Worm (Caenorhabditis elegans) whole organism, L2 larva: ENCODE data around the gene rpl-9.

Experiments used
- C34F6.9 ChIP-seq: fragments of 150-350 bp; optimal IDR thresholded peaks from 2 replicates; lab custom pipeline; 2014; ENCODE audit warnings: missing biosample characterization, missing genetic modification characterization
- F13H6.1 ChIP-seq: sonication (generic microtip); optimal IDR thresholded peaks from 2 replicates; lab custom pipeline; 2016; ENCODE audit warnings: missing genetic modification characterization, missing compliant biosample characterization
- R02D3.7 ChIP-seq: fragments of 150-350 bp; optimal IDR thresholded peaks from 2 replicates; lab custom pipeline; 2014; ENCODE audit warnings: missing biosample characterization, missing genetic modification characterization
- Y55F3AM.14 ChIP-seq: fragments of 200-800 bp; sonication (Bioruptor generic); optimal IDR thresholded peaks from 2 replicates; lab custom pipeline; 2018; ENCODE audit warnings: mild to moderate bottlenecking, missing genetic modification characterization, missing compliant biosample characterization
- ZK546.5 ChIP-seq: sonication (generic microtip); optimal IDR thresholded peaks from 2 replicates; lab custom pipeline; 2017; ENCODE audit warnings: missing biosample characterization, missing genetic modification characterization
- alr-1 ChIP-seq: fragments of 150-350 bp; optimal IDR thresholded peaks from 2 replicates; lab custom pipeline; 2014; ENCODE audit warnings: missing biosample characterization, missing genetic modification characterization
- aly-2 ChIP-seq: fragments of 150-350 bp; optimal IDR thresholded peaks from 2 replicates; lab custom pipeline; 2014; ENCODE audit warnings: missing biosample characterization, missing genetic modification characterization
- ama-1 ChIP-seq: fragments of 150-350 bp; optimal IDR thresholded peaks from 2 replicates; lab custom pipeline; 2018; ENCODE audit warnings: inconsistent platforms
- blmp-1 ChIP-seq: sonication (generic microtip); optimal IDR thresholded peaks from 2 replicates; lab custom pipeline; 2017; ENCODE audit warnings: missing genetic modification characterization, mild to moderate bottlenecking, missing compliant biosample characterization, antibody characterized with exemption, moderate library complexity; ENCODE audit not compliant: insufficient read depth
- ceh-16 ChIP-seq: fragments of 150-350 bp; optimal IDR thresholded peaks from 2 replicates; lab custom pipeline; 2014; ENCODE audit warnings: missing biosample characterization, missing genetic modification characterization
- ceh-82 ChIP-seq: fragments of 150-350 bp; optimal IDR thresholded peaks from 2 replicates; lab custom pipeline; 2014; ENCODE audit warnings: missing biosample characterization, missing genetic modification characterization
- crh-2 ChIP-seq: sonication (generic microtip); optimal IDR thresholded peaks from 2 replicates; lab custom pipeline; 2017; ENCODE audit warnings: missing biosample characterization, missing genetic modification characterization
- dmd-4 ChIP-seq: sonication (generic microtip); optimal IDR thresholded peaks from 2 replicates; lab custom pipeline; 2017; ENCODE audit warnings: missing biosample characterization, missing genetic modification characterization
- egl-27 ChIP-seq: sonication (generic microtip); optimal IDR thresholded peaks from 3 replicates; lab custom pipeline; 2017; ENCODE audit warnings: missing biosample characterization, missing genetic modification reagents, missing genetic modification characterization
- elt-1 ChIP-seq: fragments of 150-350 bp; optimal IDR thresholded peaks from 2 replicates; lab custom pipeline; 2014; ENCODE audit warnings: missing biosample characterization, missing genetic modification characterization
- elt-3 ChIP-seq: sonication (generic microtip); optimal IDR thresholded peaks from 2 replicates; lab custom pipeline; 2017; ENCODE audit warnings: missing biosample characterization, missing genetic modification characterization
- fos-1 ChIP-seq: fragments of 150-350 bp; optimal IDR thresholded peaks from 2 replicates; lab custom pipeline; 2014; ENCODE audit warnings: missing biosample characterization, missing genetic modification characterization
- gmeb-1 ChIP-seq: fragments of 150-350 bp; optimal IDR thresholded peaks from 2 replicates; lab custom pipeline; 2014; ENCODE audit warnings: missing biosample characterization, missing genetic modification characterization
- lin-13 ChIP-seq: fragments of 150-350 bp; optimal IDR thresholded peaks from 2 replicates; lab custom pipeline; 2014; ENCODE audit warnings: missing biosample characterization, missing genetic modification reagents, missing genetic modification characterization
- lsy-2 ChIP-seq, 2 experiments: fragments of 150-350 bp in 1 of 2; sonication (generic microtip) in 1 of 2; optimal IDR thresholded peaks; 2 replicates each; lab custom pipeline; 2014 to 2017; ENCODE audit warnings: missing biosample characterization in 2 of 2, missing genetic modification characterization in 2 of 2
- mab-5 ChIP-seq: fragments of 150-350 bp; optimal IDR thresholded peaks from 2 replicates; lab custom pipeline; 2014; ENCODE audit warnings: missing biosample characterization, missing genetic modification characterization
- mbf-1 ChIP-seq: sonication (generic microtip); optimal IDR thresholded peaks from 2 replicates; lab custom pipeline; 2017; ENCODE audit warnings: missing biosample characterization, missing genetic modification characterization
- mdl-1 ChIP-seq, 2 experiments: fragments of 150-350 bp in 1 of 2; sonication (generic microtip) in 1 of 2; optimal IDR thresholded peaks; 2 replicates each; lab custom pipeline; 2017; ENCODE audit warnings: missing biosample characterization in 2 of 2, missing genetic modification characterization in 2 of 2
- nhr-10 ChIP-seq: sonication (generic microtip); optimal IDR thresholded peaks from 2 replicates; lab custom pipeline; 2017; ENCODE audit warnings: missing biosample characterization, missing genetic modification characterization
- nhr-11 ChIP-seq: fragments of 150-350 bp; optimal IDR thresholded peaks from 2 replicates; lab custom pipeline; 2014; ENCODE audit warnings: missing biosample characterization, missing genetic modification characterization
- nhr-12 ChIP-seq: fragments of 150-350 bp; optimal IDR thresholded peaks from 2 replicates; lab custom pipeline; 2014; ENCODE audit warnings: missing biosample characterization, missing genetic modification characterization
- nhr-129 ChIP-seq: fragments of 150-350 bp; optimal IDR thresholded peaks from 2 replicates; lab custom pipeline; 2014; ENCODE audit warnings: missing biosample characterization, missing genetic modification characterization
- nhr-21 ChIP-seq: fragments of 150-350 bp; optimal IDR thresholded peaks from 2 replicates; lab custom pipeline; 2014; ENCODE audit warnings: missing biosample characterization, missing genetic modification characterization
- nhr-23 ChIP-seq: fragments of 150-350 bp; optimal IDR thresholded peaks from 2 replicates; lab custom pipeline; 2014; ENCODE audit warnings: missing biosample characterization, missing genetic modification reagents, missing genetic modification characterization
- nhr-237 ChIP-seq: fragments of 150-350 bp; optimal IDR thresholded peaks from 2 replicates; lab custom pipeline; 2014; ENCODE audit warnings: missing biosample characterization, missing genetic modification characterization
- nhr-25 ChIP-seq: fragments of 150-350 bp; sonication (generic microtip); optimal IDR thresholded peaks from 3 replicates; lab custom pipeline; 2014; ENCODE audit warnings: missing biosample characterization, missing genetic modification characterization
- nhr-77 ChIP-seq: fragments of 150-350 bp; optimal IDR thresholded peaks from 2 replicates; lab custom pipeline; 2014; ENCODE audit warnings: missing biosample characterization, missing genetic modification characterization
- peb-1 ChIP-seq: fragments of 150-350 bp; optimal IDR thresholded peaks from 2 replicates; lab custom pipeline; 2014; ENCODE audit warnings: missing biosample characterization, missing genetic modification characterization
- sem-4 ChIP-seq: fragments of 150-350 bp; optimal IDR thresholded peaks from 2 replicates; lab custom pipeline; 2014; ENCODE audit warnings: missing biosample characterization, missing genetic modification reagents, missing genetic modification characterization
- skn-1 ChIP-seq: sonication (generic microtip); optimal IDR thresholded peaks from 2 replicates; lab custom pipeline; 2017; ENCODE audit warnings: missing biosample characterization, missing genetic modification characterization
- sma-3 ChIP-seq: sonication (generic microtip); optimal IDR thresholded peaks from 2 replicates; lab custom pipeline; 2016; ENCODE audit warnings: missing genetic modification reagents, missing genetic modification characterization, missing compliant biosample characterization
- sma-9 ChIP-seq, 2 experiments: fragments of 150-350 bp in 1 of 2; sonication (generic microtip) in 1 of 2; optimal IDR thresholded peaks; 2 replicates each; lab custom pipeline; 2014 to 2016; ENCODE audit warnings: missing genetic modification characterization in 2 of 2, mild to moderate bottlenecking in 1 of 2, missing biosample characterization in 1 of 2, missing compliant biosample characterization in 1 of 2, missing genetic modification reagents in 1 of 2, moderate library complexity in 1 of 2
- unc-55 ChIP-seq: fragments of 150-350 bp; sonication (generic microtip); optimal IDR thresholded peaks from 3 replicates; lab custom pipeline; 2014; ENCODE audit warnings: missing biosample characterization, missing genetic modification reagents, missing genetic modification characterization
- unc-62 ChIP-seq: fragments of 150-350 bp; optimal IDR thresholded peaks from 2 replicates; lab custom pipeline; 2014; ENCODE audit warnings: missing biosample characterization, missing genetic modification reagents, missing genetic modification characterization
- zag-1 ChIP-seq: fragments of 150-350 bp; optimal IDR thresholded peaks from 2 replicates; lab custom pipeline; 2014; ENCODE audit warnings: missing biosample characterization, missing genetic modification characterization
- ztf-1 ChIP-seq: fragments of 200-800 bp; sonication (Bioruptor generic); conservative IDR thresholded peaks from 2 replicates; pipeline ENCODE4 v1.3.6; 2022; ENCODE audit warnings: missing genetic modification characterization, missing compliant biosample characterization
- ztf-11 ChIP-seq: sonication (generic microtip); optimal IDR thresholded peaks from 2 replicates; lab custom pipeline; 2017; ENCODE audit warnings: missing biosample characterization, missing genetic modification characterization
- ztf-4 ChIP-seq: fragments of 150-350 bp; optimal IDR thresholded peaks from 2 replicates; lab custom pipeline; 2014; ENCODE audit warnings: missing biosample characterization, missing genetic modification characterization

Gene rpl-9

DNA sequence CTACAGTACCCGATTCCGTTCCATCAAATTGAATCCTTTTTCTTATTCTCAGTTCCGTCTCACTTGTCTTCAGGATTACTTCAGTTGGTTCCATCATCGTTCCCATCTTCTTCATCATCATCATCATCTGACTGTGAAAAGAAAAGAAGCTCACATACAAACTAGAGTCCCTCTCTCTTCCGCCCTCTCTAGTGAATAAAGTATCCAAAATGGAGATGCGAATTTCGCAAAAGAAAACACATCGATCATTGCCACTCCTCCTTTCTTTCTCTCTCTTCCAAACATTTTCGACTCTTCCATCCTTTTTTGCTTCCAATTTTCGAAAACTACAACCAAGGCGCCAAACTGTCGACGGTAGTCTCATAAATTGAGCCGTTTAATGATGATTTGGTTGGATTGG is 19.8 kb downstream of the rpl-9 start:
- TF ChIP-seq nhr-11 (tag; lab: Kevin White, UChicago) (no peak), nhr-23 (tag; lab: Kevin White, UChicago) (no peak), unc-55 (GFP tag; lab: Kevin White, UChicago) (peak; percentile 81), lsy-2 (tag; optimal IDR thresholded peaks at IDR 0.05; lab: Kevin White, UChicago) (peak; percentile 10 to 54), mab-5 (tag; lab: Kevin White, UChicago) (peak; percentile 69)

DNA sequence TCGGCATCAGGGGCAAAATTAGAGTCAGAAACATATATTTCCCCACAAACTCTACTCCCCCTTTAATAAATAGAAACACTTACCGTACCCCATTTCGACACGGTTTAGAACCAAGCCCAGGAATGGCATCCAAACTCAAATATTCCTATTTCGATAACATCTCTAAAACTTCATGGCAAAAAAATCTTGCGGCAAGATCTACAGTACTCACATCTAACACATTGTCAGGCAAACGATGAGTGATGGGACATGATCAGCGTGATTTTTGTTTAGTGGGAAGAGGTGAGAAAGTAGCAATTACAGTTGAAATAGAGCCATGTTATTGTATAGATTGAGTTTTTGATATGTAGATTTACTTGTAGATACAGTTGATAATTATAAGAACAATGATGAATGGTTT is 21.7 kb downstream of the rpl-9 start:
- TF ChIP-seq nhr-11 (tag; lab: Kevin White, UChicago) (no peak), lsy-2 (tag; optimal IDR thresholded peaks at IDR 0.05; lab: Kevin White, UChicago) (peak in 1 of 2 experiments; percentile 15), F13H6.1 (no peak), skn-1 (tag; lab: Kevin White, UChicago) (no peak), ceh-16 (peak; percentile 94)

DNA sequence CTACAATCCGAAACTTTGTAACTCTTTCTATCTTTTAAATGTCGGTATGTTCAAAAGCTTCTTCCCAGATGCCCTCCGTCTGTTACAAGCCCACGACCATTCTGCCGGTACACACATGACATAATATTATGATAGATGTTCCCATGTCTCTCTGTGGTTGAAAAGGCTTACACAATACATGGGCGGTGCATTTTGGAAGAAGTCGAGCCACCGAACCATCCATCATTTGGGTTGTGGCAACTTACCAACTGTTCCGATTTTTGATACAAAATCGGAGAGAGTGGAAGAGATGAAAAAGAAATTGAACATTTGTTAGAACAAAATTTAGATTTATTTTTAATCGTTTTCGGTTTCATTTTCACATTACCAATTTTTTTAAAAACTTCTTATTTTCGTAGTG is 23.7 kb downstream of the rpl-9 start:
- TF ChIP-seq lsy-2 (tag; optimal IDR thresholded peaks at IDR 0.05; lab: Kevin White, UChicago) (peak in 1 of 2 experiments; percentile 44), sem-4 (peak; percentile 1), unc-55 (GFP tag; lab: Kevin White, UChicago) (peak; percentile 12), F13H6.1 (peak; percentile 50), mab-5 (tag; lab: Kevin White, UChicago) (peak; percentile 74), zag-1 (no peak)

DNA sequence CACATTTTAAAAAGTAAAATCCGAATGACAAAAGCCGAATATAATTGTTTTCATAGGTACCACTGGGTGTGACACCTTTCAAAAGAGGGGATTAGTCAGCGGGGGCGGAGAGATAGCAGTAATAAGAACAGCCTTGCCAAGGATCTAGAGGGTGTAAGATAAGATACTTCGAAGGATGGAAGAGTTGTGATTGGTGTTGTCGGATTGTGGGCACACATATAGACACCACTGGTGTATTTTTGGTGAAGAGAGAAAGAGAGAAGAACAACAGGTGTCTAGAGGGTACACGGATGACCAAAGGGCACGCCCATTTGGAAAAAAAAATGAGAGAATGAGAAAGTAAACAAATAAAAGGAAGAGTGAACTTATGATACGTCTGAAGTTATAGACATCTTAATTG is 27.4 kb downstream of the rpl-9 start:
- TF ChIP-seq mdl-1 (tag; optimal IDR thresholded peaks at IDR 0.05; lab: Kevin White, UChicago): no peak
- TF ChIP-seq ztf-11: no peak
- TF ChIP-seq sma-3: no peak
- TF ChIP-seq crh-2 (tag; lab: Kevin White, UChicago): no peak

DNA sequence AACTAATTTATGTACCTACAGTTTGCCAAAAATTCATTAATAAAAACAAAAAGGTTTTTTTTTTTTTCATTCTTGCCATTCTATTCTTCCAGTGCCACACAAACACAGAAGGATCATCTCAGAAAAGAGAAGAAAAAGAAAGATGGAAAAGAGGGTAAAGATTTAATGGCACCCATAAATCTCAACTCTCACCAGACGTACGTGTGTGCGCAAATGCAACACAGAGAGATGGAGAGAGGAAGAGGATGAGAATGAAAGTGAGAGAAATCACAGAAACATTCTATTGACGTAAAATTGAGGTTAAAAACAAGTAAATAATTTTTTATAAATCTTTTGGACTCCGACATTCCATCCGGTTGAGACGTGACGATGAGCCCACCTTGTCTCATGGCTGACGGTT is 28.4 kb downstream of the rpl-9 start:
- peak; percentile 4 for TF ChIP-seq blmp-1 (tag; lab: Kevin White, UChicago)
- no peak for TF ChIP-seq sma-9 (GFP tag; optimal IDR thresholded peaks at IDR 0.05; lab: Kevin White, UChicago)
- TF ChIP-seq sma-9 (tag; optimal IDR thresholded peaks at IDR 0.05; lab: Kevin White, UChicago): no peak
- no peak for TF ChIP-seq nhr-25
- TF ChIP-seq peb-1: no peak
- no peak for TF ChIP-seq ceh-82
- TF ChIP-seq zag-1: no peak
- no peak for TF ChIP-seq nhr-77 (tag; lab: Kevin White, UChicago)
- TF ChIP-seq nhr-12 (tag; lab: Kevin White, UChicago): no peak
- no peak for TF ChIP-seq alr-1 (tag; lab: Kevin White, UChicago)
- TF ChIP-seq ZK546.5: no peak
- no peak for TF ChIP-seq Y55F3AM.14
- no peak for TF ChIP-seq egl-27 (tag; lab: Kevin White, UChicago)
- TF ChIP-seq nhr-21 (tag; lab: Kevin White, UChicago): no peak
- TF ChIP-seq sma-3: no peak
- TF ChIP-seq C34F6.9: peak; percentile 51
- no peak for TF ChIP-seq nhr-237
- no peak for TF ChIP-seq elt-3 (tag; lab: Kevin White, UChicago)
- no peak for TF ChIP-seq dmd-4 (tag; lab: Kevin White, UChicago)
- TF ChIP-seq sem-4: no peak
- no peak for TF ChIP-seq nhr-23 (tag; lab: Kevin White, UChicago)
- peak in 1 of 2 experiments; percentile 52 for TF ChIP-seq lsy-2 (tag; optimal IDR thresholded peaks at IDR 0.05; lab: Kevin White, UChicago)
- no peak for TF ChIP-seq fos-1 (tag; lab: Kevin White, UChicago)
- no peak for TF ChIP-seq ztf-4
- no peak for TF ChIP-seq F13H6.1
- no peak for TF ChIP-seq gmeb-1 (tag; lab: Kevin White, UChicago)
- peak; percentile 22 for TF ChIP-seq nhr-129 (tag; lab: Kevin White, UChicago)
- TF ChIP-seq R02D3.7 (tag; lab: Kevin White, UChicago): no peak
- TF ChIP-seq skn-1 (tag; lab: Kevin White, UChicago): no peak
- no peak for TF ChIP-seq nhr-10 (tag; lab: Kevin White, UChicago)
- no peak for TF ChIP-seq nhr-11 (tag; lab: Kevin White, UChicago)
- peak; percentile 87 for TF ChIP-seq mab-5 (tag; lab: Kevin White, UChicago)
- no peak for TF ChIP-seq ama-1 (lab: Kevin White, UChicago)
- no peak for TF ChIP-seq mdl-1 (tag; optimal IDR thresholded peaks at IDR 0.05; lab: Kevin White, UChicago)
- TF ChIP-seq ztf-11: no peak
- peak; percentile 62 for TF ChIP-seq unc-55 (GFP tag; lab: Kevin White, UChicago)
- no peak for TF ChIP-seq lin-13 (GFP tag; lab: Kevin White, UChicago)
- TF ChIP-seq elt-1 (tag; lab: Kevin White, UChicago): no peak
- no peak for TF ChIP-seq aly-2
- TF ChIP-seq crh-2 (tag; lab: Kevin White, UChicago): peak; percentile 19
- no peak for TF ChIP-seq ceh-16
- TF ChIP-seq unc-62: no peak
- TF ChIP-seq mbf-1 (tag; lab: Kevin White, UChicago): no peak
- no peak for TF ChIP-seq ztf-1 (GFP tag; lab: Robert Waterston, UW)
